Worm (Caenorhabditis elegans) whole organism, mixed stage, embryonic: ENCODE measurements around the gene W01B6.3.

Source experiments
- M03D4.4 ChIP-seq: sonication (generic microtip); optimal IDR thresholded peaks from 2 replicates; lab custom pipeline; 2017; ENCODE audit warnings: mild to moderate bottlenecking, missing genetic modification characterization, missing compliant biosample characterization
- blmp-1 ChIP-seq: fragments of 150-350 bp; optimal IDR thresholded peaks from 2 replicates; lab custom pipeline; 2014; ENCODE audit warnings: missing biosample characterization, missing genetic modification characterization
- ceh-39 ChIP-seq: fragments of 150-350 bp; optimal IDR thresholded peaks from 2 replicates; lab custom pipeline; 2014; ENCODE audit warnings: missing biosample characterization, missing genetic modification characterization
- ceh-43 ChIP-seq: fragments of 200-800 bp; sonication (Bioruptor generic); optimal IDR thresholded peaks from 2 replicates; lab custom pipeline; 2018; ENCODE audit warnings: mild to moderate bottlenecking, missing genetic modification characterization, moderate library complexity, missing compliant biosample characterization
- ceh-83 ChIP-seq: fragments of 200-800 bp; sonication (Bioruptor generic); optimal IDR thresholded peaks from 2 replicates; lab custom pipeline; 2018; ENCODE audit warnings: mild to moderate bottlenecking, missing genetic modification characterization, missing compliant biosample characterization
- ces-1 ChIP-seq: fragments of 150-350 bp; optimal IDR thresholded peaks from 2 replicates; lab custom pipeline; 2014; ENCODE audit warnings: missing biosample characterization, missing genetic modification reagents, missing genetic modification characterization
- cnd-1 ChIP-seq: fragments of 200-800 bp; sonication (Bioruptor generic); optimal IDR thresholded peaks from 2 replicates; lab custom pipeline; 2018; ENCODE audit warnings: mild to moderate bottlenecking, missing genetic modification characterization, missing compliant biosample characterization
- drap-1 ChIP-seq: fragments of 200-800 bp; sonication (Bioruptor generic); optimal IDR thresholded peaks from 3 replicates; lab custom pipeline; 2018; ENCODE audit warnings: mild to moderate bottlenecking, missing genetic modification characterization, missing compliant biosample characterization
- elt-1 ChIP-seq: sonication (generic microtip); optimal IDR thresholded peaks from 2 replicates; lab custom pipeline; 2017; ENCODE audit warnings: missing genetic modification characterization, mild to moderate bottlenecking, missing compliant biosample characterization, antibody characterized with exemption, moderate library complexity, borderline replicate concordance; ENCODE audit not compliant: insufficient read depth
- elt-3 ChIP-seq: fragments of 150-350 bp; optimal IDR thresholded peaks from 2 replicates; lab custom pipeline; 2014; ENCODE audit warnings: missing biosample characterization, missing genetic modification characterization
- flh-1 ChIP-seq: fragments of 200-800 bp; sonication (Bioruptor generic); optimal IDR thresholded peaks from 2 replicates; lab custom pipeline; 2018; ENCODE audit warnings: mild to moderate bottlenecking, missing genetic modification characterization, moderate library complexity, missing compliant biosample characterization
- ham-2 ChIP-seq: fragments of 200-800 bp; sonication (Bioruptor generic); optimal IDR thresholded peaks from 2 replicates; lab custom pipeline; 2018; ENCODE audit warnings: mild to moderate bottlenecking, missing genetic modification characterization, missing compliant biosample characterization
- hlh-1 ChIP-seq: fragments of 150-350 bp; optimal IDR thresholded peaks from 2 replicates; lab custom pipeline; 2014; ENCODE audit warnings: missing biosample characterization, missing genetic modification reagents, missing genetic modification characterization
- lin-13 ChIP-seq: fragments of 150-350 bp; optimal IDR thresholded peaks from 2 replicates; lab custom pipeline; 2014; ENCODE audit warnings: missing biosample characterization, missing genetic modification characterization
- lin-32 ChIP-seq: fragments of 200-800 bp; sonication (Bioruptor generic); optimal IDR thresholded peaks from 2 replicates; lab custom pipeline; 2018; ENCODE audit warnings: mild to moderate bottlenecking, missing genetic modification characterization, missing compliant biosample characterization
- lsy-2 ChIP-seq: fragments of 150-350 bp; optimal IDR thresholded peaks from 2 replicates; lab custom pipeline; 2014; ENCODE audit warnings: missing biosample characterization, missing genetic modification characterization
- mab-5 ChIP-seq: fragments of 150-350 bp; optimal IDR thresholded peaks from 2 replicates; lab custom pipeline; 2014; ENCODE audit warnings: missing biosample characterization, missing genetic modification characterization
- mep-1 ChIP-seq: fragments of 150-350 bp; optimal IDR thresholded peaks from 2 replicates; lab custom pipeline; 2017; ENCODE audit warnings: missing biosample characterization, missing genetic modification reagents, missing genetic modification characterization, inconsistent platforms
- mls-2 ChIP-seq: sonication (generic microtip); optimal IDR thresholded peaks from 2 replicates; lab custom pipeline; 2016; ENCODE audit warnings: mild to moderate bottlenecking, missing genetic modification characterization, moderate library complexity, missing compliant biosample characterization
- nhr-12 ChIP-seq: fragments of 150-350 bp; optimal IDR thresholded peaks from 2 replicates; lab custom pipeline; 2014; ENCODE audit warnings: missing biosample characterization, missing genetic modification characterization
- nhr-2 ChIP-seq: fragments of 150-350 bp; optimal IDR thresholded peaks from 2 replicates; lab custom pipeline; 2014; ENCODE audit warnings: missing biosample characterization, missing genetic modification characterization
- nhr-237 ChIP-seq: fragments of 150-350 bp; optimal IDR thresholded peaks from 2 replicates; lab custom pipeline; 2014; ENCODE audit warnings: missing biosample characterization, missing genetic modification characterization
- nhr-28 ChIP-seq: fragments of 150-350 bp; optimal IDR thresholded peaks from 2 replicates; lab custom pipeline; 2014; ENCODE audit warnings: missing biosample characterization, missing genetic modification characterization
- nhr-76 ChIP-seq: sonication (generic microtip); optimal IDR thresholded peaks from 2 replicates; lab custom pipeline; 2017; ENCODE audit warnings: missing biosample characterization, missing genetic modification characterization
- pha-4 ChIP-seq: fragments of 150-350 bp; optimal IDR thresholded peaks from 2 replicates; lab custom pipeline; 2018; ENCODE audit warnings: missing biosample characterization, missing genetic modification reagents, missing genetic modification characterization
- tbx-8 ChIP-seq: fragments of 200-800 bp; sonication (Bioruptor generic); optimal IDR thresholded peaks from 2 replicates; lab custom pipeline; 2018; ENCODE audit warnings: mild to moderate bottlenecking, missing genetic modification characterization, moderate library complexity, missing compliant biosample characterization
- unc-120 ChIP-seq: sonication (generic microtip); optimal IDR thresholded peaks from 2 replicates; lab custom pipeline; 2017; ENCODE audit warnings: missing genetic modification characterization, missing compliant biosample characterization; ENCODE audit not compliant: poor library complexity, severe bottlenecking
- unc-39 ChIP-seq: fragments of 150-350 bp; optimal IDR thresholded peaks from 2 replicates; lab custom pipeline; 2014; ENCODE audit warnings: missing biosample characterization, missing genetic modification characterization
- unc-62 ChIP-seq: fragments of 150-350 bp; optimal IDR thresholded peaks from 2 replicates; lab custom pipeline; 2014; ENCODE audit warnings: missing biosample characterization, missing genetic modification reagents, missing genetic modification characterization
- zip-8 ChIP-seq: fragments of 150-350 bp; optimal IDR thresholded peaks from 2 replicates; lab custom pipeline; 2014; ENCODE audit warnings: missing biosample characterization, missing genetic modification characterization
- ztf-11 ChIP-seq: fragments of 150-350 bp; optimal IDR thresholded peaks from 2 replicates; lab custom pipeline; 2014; ENCODE audit warnings: missing biosample characterization, missing genetic modification characterization

Gene W01B6.3

DNA sequence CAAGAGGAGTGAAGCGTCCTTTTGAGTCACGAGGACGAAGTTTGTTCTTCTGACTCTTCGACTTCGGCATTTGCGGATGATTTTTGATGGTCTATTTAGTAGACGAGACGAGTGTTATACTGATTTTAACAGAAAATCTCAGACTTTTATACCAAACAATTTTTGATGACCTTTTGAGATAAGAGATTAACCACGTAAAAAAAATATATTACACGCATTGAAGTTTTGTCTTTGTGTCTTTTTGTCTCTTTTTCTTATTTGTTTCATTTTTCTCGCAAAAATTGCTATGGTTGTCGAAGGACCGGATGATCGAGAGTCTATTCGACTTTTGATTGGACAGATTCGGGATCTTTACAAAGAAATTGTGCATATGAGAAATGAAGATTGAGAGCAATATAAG is 39.0 kb upstream of the W01B6.3 start, which contains the start of gene spch-1:
spch-1 (minus strand) TSS at position 101 of the 400 bp plus-strand sequence.
- TF ChIP-seq unc-39 (tag; lab: Kevin White, UChicago) (no peak), drap-1 (GFP tag; lab: Kevin White, UChicago) (no peak), elt-3 (no peak), M03D4.4 (no peak), lin-13 (no peak), lin-32 (GFP tag; lab: Kevin White, UChicago) (no peak), zip-8 (tag; lab: Kevin White, UChicago) (no peak), nhr-12 (no peak), nhr-76 (tag; lab: Kevin White, UChicago) (no peak), tbx-8 (no peak)

DNA sequence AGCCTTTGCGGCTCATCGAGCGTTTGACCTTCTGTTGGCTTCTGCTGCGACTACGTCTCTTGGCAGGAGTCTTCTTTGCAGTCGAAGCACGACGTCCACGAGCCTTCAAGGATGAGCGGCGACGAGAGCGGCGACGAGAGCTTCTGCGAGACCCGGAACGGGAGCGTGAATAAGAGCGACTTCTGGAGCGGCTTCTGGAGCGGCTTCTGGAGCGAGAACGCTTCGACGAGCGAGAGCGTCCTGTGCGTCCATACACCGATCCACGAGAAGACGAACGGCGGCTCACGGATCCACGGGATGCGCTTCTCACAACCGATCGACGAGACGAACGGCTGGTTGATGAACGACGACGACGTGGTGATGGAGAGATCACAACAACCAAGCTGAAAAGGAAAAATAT is 38.4 kb upstream of the W01B6.3 start:
- no peak for TF ChIP-seq cnd-1 (tag; lab: Kevin White, UChicago)
- no peak for TF ChIP-seq ztf-11 (tag; lab: Kevin White, UChicago)
- no peak for TF ChIP-seq elt-1 (tag; lab: Kevin White, UChicago)
- no peak for TF ChIP-seq nhr-28 (tag; lab: Kevin White, UChicago)
- no peak for TF ChIP-seq mep-1 (tag; lab: Kevin White, UChicago)
- no peak for TF ChIP-seq ceh-39 (tag; lab: Kevin White, UChicago)
- TF ChIP-seq mab-5, result no peak
- TF ChIP-seq unc-39 (tag; lab: Kevin White, UChicago), result no peak
- no peak for TF ChIP-seq drap-1 (GFP tag; lab: Kevin White, UChicago)
- TF ChIP-seq nhr-2 (tag; lab: Kevin White, UChicago), result no peak
- TF ChIP-seq ham-2 (GFP tag; lab: Kevin White, UChicago), result no peak
- no peak for TF ChIP-seq nhr-237
- TF ChIP-seq flh-1 (GFP tag; lab: Kevin White, UChicago), result no peak
- TF ChIP-seq tbx-8, result no peak
- no peak for TF ChIP-seq ces-1 (GFP tag; lab: Kevin White, UChicago)
- TF ChIP-seq hlh-1 (tag; lab: Kevin White, UChicago), result no peak
- no peak for TF ChIP-seq blmp-1 (tag; lab: Kevin White, UChicago)

DNA sequence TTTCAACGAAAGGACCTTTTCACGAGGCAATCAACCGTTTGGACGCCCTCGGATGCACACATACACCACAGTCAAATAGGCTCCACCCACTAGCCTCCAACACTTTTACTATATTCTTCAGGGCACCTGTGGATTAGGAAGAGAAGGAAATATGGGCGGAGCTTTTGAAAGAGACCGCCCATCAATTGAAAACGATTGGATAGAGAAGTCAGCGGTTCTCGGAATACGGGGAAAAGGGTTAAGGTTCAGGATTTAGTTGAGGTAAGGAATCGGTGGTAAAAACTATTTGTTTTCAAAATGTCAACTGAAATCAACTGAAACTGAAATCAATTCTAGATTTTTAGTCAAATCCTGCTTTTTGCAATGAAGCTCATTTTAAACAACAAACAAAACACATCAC is 38.0 kb upstream of the W01B6.3 start, which contains the start of gene egl-38:
egl-38 (minus strand) TSS at position 101 of the 400 bp plus-strand sequence.
- no peak for TF ChIP-seq mls-2 (tag; lab: Kevin White, UChicago)
- no peak for TF ChIP-seq nhr-237
- no peak for TF ChIP-seq zip-8 (tag; lab: Kevin White, UChicago)
- no peak for TF ChIP-seq nhr-76 (tag; lab: Kevin White, UChicago)
- no peak for TF ChIP-seq ceh-43 (GFP tag; lab: Kevin White, UChicago)
- TF ChIP-seq elt-1 (tag; lab: Kevin White, UChicago), result no peak
- TF ChIP-seq unc-62 (GFP tag; lab: Kevin White, UChicago), result no peak
- no peak for TF ChIP-seq mep-1 (tag; lab: Kevin White, UChicago)
- TF ChIP-seq unc-39 (tag; lab: Kevin White, UChicago), result no peak
- no peak for TF ChIP-seq elt-3
- no peak for TF ChIP-seq flh-1 (GFP tag; lab: Kevin White, UChicago)
- TF ChIP-seq lsy-2 (tag; lab: Kevin White, UChicago), result no peak
- TF ChIP-seq M03D4.4, result no peak
- no peak for TF ChIP-seq lin-32 (GFP tag; lab: Kevin White, UChicago)
- TF ChIP-seq, all 35 proteins: peak for 0

DNA sequence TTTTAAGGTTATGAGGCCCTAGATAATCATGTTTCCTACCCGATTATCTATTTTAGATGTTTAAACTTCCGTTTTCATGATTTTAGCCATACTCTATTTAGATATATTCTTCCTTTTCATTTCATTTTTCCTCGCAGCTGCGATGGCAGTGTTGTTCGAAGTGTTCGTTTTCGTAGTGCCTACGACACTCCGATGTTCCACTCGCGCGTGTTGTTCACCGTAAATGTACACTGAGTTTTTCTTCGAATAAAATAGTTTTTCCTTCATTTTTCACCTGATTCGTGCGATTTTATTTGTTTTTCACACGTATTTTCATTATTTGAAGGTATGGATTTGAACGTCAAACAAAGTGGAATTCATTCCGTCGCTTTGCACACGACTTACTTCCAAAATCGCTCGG is 24.5 kb upstream of the W01B6.3 start, which contains the start of gene dis-3:
dis-3 (plus strand) TSS at position 322 of the 400 bp plus-strand sequence.
- no peak for TF ChIP-seq lin-32 (GFP tag; lab: Kevin White, UChicago)
- peak; percentile 1 for TF ChIP-seq pha-4 (tag; lab: Kevin White, UChicago)

DNA sequence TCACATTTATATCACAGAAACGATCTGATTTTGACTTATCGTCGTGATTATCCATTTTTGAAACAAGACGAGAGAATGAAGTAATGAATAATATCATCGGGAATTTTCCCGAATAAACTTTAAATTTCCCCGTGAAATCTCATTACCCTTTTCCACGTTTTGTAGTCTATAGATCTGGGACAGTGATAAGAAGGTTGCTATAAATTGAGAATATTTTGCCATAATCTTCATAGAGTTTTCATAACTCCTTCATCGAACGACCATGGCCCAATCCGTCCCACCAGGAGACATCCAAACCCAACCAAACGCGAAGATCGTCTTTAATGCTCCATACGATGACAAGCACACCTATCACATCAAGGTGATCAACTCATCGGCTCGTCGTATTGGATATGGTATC is 22.7 kb upstream of the W01B6.3 start, which contains the start of the genes C04G2.5 and msp-36:
C04G2.5 (minus strand) TSS at position 101 of the 400 bp plus-strand sequence.
msp-36 (plus strand) TSS at position 263 of the 400 bp plus-strand sequence.
- TF ChIP-seq drap-1 (GFP tag; lab: Kevin White, UChicago) (no peak), unc-120 (tag; lab: Kevin White, UChicago) (no peak), ham-2 (GFP tag; lab: Kevin White, UChicago) (no peak), ceh-83 (GFP tag; lab: Kevin White, UChicago) (no peak), unc-39 (tag; lab: Kevin White, UChicago) (no peak), pha-4 (tag; lab: Kevin White, UChicago) (no peak), hlh-1 (tag; lab: Kevin White, UChicago) (no peak), flh-1 (GFP tag; lab: Kevin White, UChicago) (no peak), cnd-1 (tag; lab: Kevin White, UChicago) (no peak), nhr-28 (tag; lab: Kevin White, UChicago) (no peak), mab-5 (no peak), lsy-2 (tag; lab: Kevin White, UChicago) (no peak), ceh-39 (tag; lab: Kevin White, UChicago) (no peak), mep-1 (tag; lab: Kevin White, UChicago) (no peak), nhr-76 (tag; lab: Kevin White, UChicago) (no peak)
- TF ChIP-seq, all 35 proteins: peak for 0
